Fruit fly (Drosophila melanogaster) whole organism, embryonic: ENCODE measurements around the gene pbl.

Source experiments
- Adf1 ChIP-seq: fragments of 200-800 bp; sonication (Bioruptor generic); IDR thresholded peaks from 2 replicates; pipeline ENCODE4 v1.3.6; 2022; ENCODE audit warnings: missing biosample characterization, missing genetic modification characterization
- BtbVII ChIP-seq: fragments of 200-800 bp; sonication (Bioruptor generic); optimal IDR thresholded peaks from 3 replicates; lab custom pipeline; 2017; ENCODE audit warnings: missing biosample characterization, mild to moderate bottlenecking, missing genetic modification characterization
- CG14710 ChIP-seq: fragments of 200-800 bp; sonication (Bioruptor generic); optimal IDR thresholded peaks from 3 replicates; lab custom pipeline; 2019; ENCODE audit warnings: missing biosample characterization, mild to moderate bottlenecking, missing genetic modification characterization, moderate library complexity
- CG17186 ChIP-seq: fragments of 200-800 bp; sonication (Bioruptor generic); optimal IDR thresholded peaks from 3 replicates; lab custom pipeline; 2017; ENCODE audit warnings: missing biosample characterization, missing genetic modification reagents, missing genetic modification characterization
- CG7271 ChIP-seq: fragments of 200-800 bp; sonication (Bioruptor generic); optimal IDR thresholded peaks from 2 replicates; lab custom pipeline; 2018; ENCODE audit warnings: missing biosample characterization, mild to moderate bottlenecking, missing genetic modification characterization, moderate library complexity
- Hr3 ChIP-seq: fragments of 200-800 bp; sonication (Bioruptor generic); optimal IDR thresholded peaks from 3 replicates; lab custom pipeline; 2016; ENCODE audit warnings: missing biosample characterization, missing genetic modification characterization
- Stat92E ChIP-seq, 3 experiments: fragments of >200 bp in 2 of 3; fragments of 200-800 bp in 1 of 3; sonication (Bioruptor generic) in 1 of 3; optimal IDR thresholded peaks; 2 replicates each; lab custom pipeline; 2017 to 2019; ENCODE audit warnings: missing biosample characterization in 3 of 3, missing genetic modification characterization in 3 of 3, mild to moderate bottlenecking in 1 of 3, moderate library complexity in 1 of 3
- Trl ChIP-seq, 3 experiments: fragments of >200 bp in 2 of 3; fragments of 200-800 bp in 1 of 3; sonication (Bioruptor generic) in 1 of 3; optimal IDR thresholded peaks; 2 replicates in 1 of 3; 3 replicates in 2 of 3; lab custom pipeline; 2016 to 2017; ENCODE audit warnings: missing biosample characterization in 1 of 3, missing genetic modification characterization in 1 of 3
- bsh ChIP-seq, 2 experiments: fragments of 200-800 bp; sonication (Bioruptor generic); optimal IDR thresholded peaks; 2 replicates each; lab custom pipeline; 2017 to 2018; ENCODE audit warnings: mild to moderate bottlenecking in 2 of 2, missing biosample characterization in 2 of 2, missing genetic modification characterization in 2 of 2, moderate library complexity in 1 of 2
- dysf ChIP-seq: fragments of 200-800 bp; sonication (Bioruptor generic); IDR thresholded peaks from 3 replicates; pipeline ENCODE4 v1.3.6; 2022; ENCODE audit warnings: missing biosample characterization, missing genetic modification characterization
- h ChIP-seq: fragments of >200 bp; optimal IDR thresholded peaks from 2 replicates; lab custom pipeline; 2017
- klu ChIP-seq: fragments of 200-800 bp; sonication (Bioruptor generic); IDR thresholded peaks from 2 replicates; pipeline ENCODE4 v1.3.6; 2022; ENCODE audit warnings: missing biosample characterization, missing genetic modification characterization
- kni ChIP-seq: fragments of 200-800 bp; sonication (Bioruptor generic); optimal IDR thresholded peaks from 3 replicates; lab custom pipeline; 2017; ENCODE audit warnings: mild to moderate bottlenecking, missing biosample characterization, missing genetic modification reagents, missing genetic modification characterization
- pho ChIP-seq: fragments of 200-800 bp; sonication (Bioruptor generic); optimal IDR thresholded peaks from 2 replicates; lab custom pipeline; 2016; ENCODE audit warnings: missing biosample characterization, missing genetic modification characterization

DNA sequence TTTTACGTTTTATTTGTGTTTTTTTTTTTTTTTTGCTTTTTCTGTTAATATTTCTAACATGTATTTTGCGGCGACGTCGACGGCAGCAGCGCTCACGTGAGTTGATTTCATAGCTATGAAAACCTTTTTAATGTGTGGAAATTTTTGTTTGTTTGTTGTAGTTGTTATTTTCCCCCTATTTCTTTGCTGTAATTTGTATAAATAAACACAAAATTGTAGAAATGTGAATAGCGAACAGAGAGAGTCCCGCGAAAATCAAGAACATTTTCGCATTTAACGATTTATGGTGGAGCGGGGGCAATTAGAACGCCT, 55.2 kb downstream of the pbl start:
- TF ChIP-seq h (lab: Kevin White, UChicago) (no peak), Hr3 (GFP tag; lab: Kevin White, UChicago) (no peak), BtbVII (GFP tag; lab: Kevin White, UChicago) (no peak), dysf (GFP tag; lab: Robert Waterston, UW) (no peak), bsh (GFP tag; optimal IDR thresholded peaks at IDR 0.05; lab: Kevin White, UChicago) (no peak), CG14710 (tag; lab: Kevin White, UChicago) (no peak), pho (GFP tag; lab: Kevin White, UChicago) (no peak), CG7271 (tag; lab: Kevin White, UChicago) (no peak), kni (GFP tag; lab: Kevin White, UChicago) (no peak), klu (GFP tag; lab: Robert Waterston, UW) (no peak), Adf1 (GFP tag; lab: Robert Waterston, UW) (peak; percentile 81), CG17186 (GFP tag; lab: Kevin White, UChicago) (no peak), Trl (optimal IDR thresholded peaks at IDR 0.05; lab: Kevin White, UChicago) (no peak), Trl (GFP tag; optimal IDR thresholded peaks at IDR 0.05; lab: Kevin White, UChicago) (no peak), Stat92E (GFP tag; optimal IDR thresholded peaks at IDR 0.05; lab: Kevin White, UChicago) (no peak)
